Worm (Caenorhabditis elegans) whole organism, midembryonic: ENCODE results near the gene B0454.6.

ENCODE experiments used
- T22C8.4 ChIP-seq: fragments of 200-800 bp; sonication (Bioruptor generic); IDR thresholded peaks from 2 replicates; pipeline ENCODE4 v1.3.6; 2022; ENCODE audit warnings: missing genetic modification characterization, missing compliant biosample characterization
- cog-1 ChIP-seq: sonication (generic microtip); optimal IDR thresholded peaks from 2 replicates; lab custom pipeline; 2016; ENCODE audit warnings: missing genetic modification characterization, missing compliant biosample characterization
- flt-1 ChIP-seq: fragments of 200-800 bp; sonication (Bioruptor generic); IDR thresholded peaks from 2 replicates; pipeline ENCODE4 v1.3.6; 2022; ENCODE audit warnings: missing genetic modification characterization, missing compliant biosample characterization
- klf-2 ChIP-seq: fragments of 200-800 bp; sonication (Bioruptor generic); conservative IDR thresholded peaks from 2 replicates; pipeline ENCODE4 v1.3.6; 2022; ENCODE audit warnings: missing genetic modification reagents, missing genetic modification characterization, missing compliant biosample characterization
- med-1 ChIP-seq: sonication (generic microtip); optimal IDR thresholded peaks from 2 replicates; lab custom pipeline; 2017; ENCODE audit warnings: missing genetic modification characterization, mild to moderate bottlenecking, missing compliant biosample characterization, antibody characterized with exemption, missing genetic modification reagents; ENCODE audit not compliant: insufficient read depth
- ref-1 ChIP-seq: fragments of 200-800 bp; sonication (Bioruptor generic); conservative IDR thresholded peaks from 2 replicates; pipeline ENCODE4 v1.3.6; 2022; ENCODE audit warnings: missing genetic modification reagents, missing genetic modification characterization, missing compliant biosample characterization
- tab-1 ChIP-seq: fragments of 200-800 bp; sonication (Bioruptor generic); IDR thresholded peaks from 2 replicates; pipeline ENCODE4 v1.3.6; 2022; ENCODE audit warnings: missing genetic modification characterization, missing compliant biosample characterization
- ztf-23 ChIP-seq: fragments of 200-800 bp; sonication (Bioruptor generic); IDR thresholded peaks from 2 replicates; pipeline ENCODE4 v1.3.6; 2022; ENCODE audit warnings: missing genetic modification reagents, missing genetic modification characterization, missing compliant biosample characterization
- ztf-29 ChIP-seq: fragments of 200-800 bp; sonication (Bioruptor generic); IDR thresholded peaks from 2 replicates; pipeline ENCODE4 v1.3.6; 2022; ENCODE audit warnings: missing genetic modification reagents, missing genetic modification characterization, missing compliant biosample characterization

B0454.6 gene

DNA sequence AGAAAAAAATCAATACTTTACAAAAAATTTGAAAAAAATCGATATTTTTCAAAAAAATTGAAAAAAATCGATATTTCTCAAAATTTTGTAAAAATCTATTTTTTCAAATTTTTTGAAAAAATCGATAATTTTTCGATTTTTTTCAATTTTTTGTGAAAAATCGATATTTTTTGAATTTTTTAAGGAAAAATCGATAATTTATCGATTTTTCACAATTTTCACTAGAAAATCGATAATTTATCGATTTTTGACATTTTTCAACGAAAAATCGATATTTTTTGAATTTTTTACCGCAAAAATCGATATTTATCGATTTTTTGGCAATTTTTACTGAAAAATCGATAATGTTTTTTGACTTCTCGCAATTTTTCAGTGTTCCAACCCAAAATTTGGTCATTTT lies 30.8 kb downstream of the B0454.6 start:
- TF ChIP-seq T22C8.4 = peak; percentile 88
- TF ChIP-seq klf-2 (GFP tag; lab: Robert Waterston, UW) = no peak

- TF ChIP-seq T22C8.4 (peak; percentile 93), tab-1 (no peak), ztf-29 (GFP tag; lab: Robert Waterston, UW) (no peak)
Measured at ce11 chrII:3063984-3064383, 31.4 kb downstream of the B0454.6 start.

DNA sequence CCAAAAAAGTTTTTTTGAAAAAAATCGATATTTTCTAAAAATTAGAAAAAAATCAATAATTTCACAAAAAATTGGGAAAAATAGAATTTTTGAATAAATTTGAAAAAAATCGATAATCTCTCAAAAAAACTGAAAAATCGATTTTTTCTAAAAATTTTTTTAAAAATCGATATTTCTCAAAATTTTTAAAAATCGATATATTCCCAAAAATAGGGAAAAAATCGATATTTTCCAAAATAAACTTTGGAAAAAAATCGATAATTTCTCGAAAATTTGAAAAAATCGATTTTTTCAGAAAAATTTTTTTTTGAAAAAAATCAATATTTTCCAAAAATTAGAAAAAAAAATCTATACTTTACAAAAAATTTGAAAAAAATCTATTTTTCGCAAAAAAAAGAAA lies 32.1 kb downstream of the B0454.6 start:
- TF ChIP-seq tab-1 (no peak), ref-1 (GFP tag; lab: Robert Waterston, UW) (no peak), T22C8.4 (peak; percentile 75), ztf-29 (GFP tag; lab: Robert Waterston, UW) (no peak), med-1 (GFP tag; lab: Kevin White, UChicago) (no peak), ztf-23 (GFP tag; lab: Robert Waterston, UW) (no peak), cog-1 (tag; lab: Kevin White, UChicago) (no peak)

DNA sequence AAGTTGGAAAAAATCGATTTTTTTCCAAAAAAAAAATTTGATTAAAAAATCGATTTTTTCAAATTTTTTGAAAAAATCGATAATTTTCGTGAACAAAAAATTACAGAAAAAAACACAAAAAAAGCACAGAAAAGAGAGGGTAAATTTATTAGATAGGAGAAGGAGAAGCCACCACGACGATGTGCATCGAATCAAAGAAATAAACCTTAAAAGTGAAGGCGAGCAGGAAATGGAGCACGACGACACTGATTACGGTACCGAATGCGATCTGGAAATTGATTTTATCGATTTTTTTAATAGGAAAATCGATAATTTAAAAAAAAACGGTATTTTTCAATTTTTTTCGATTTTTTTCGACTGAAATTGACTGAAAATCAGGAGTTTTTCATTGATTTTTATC lies 32.5 kb downstream of the B0454.6 start:
- TF ChIP-seq klf-2 (GFP tag; lab: Robert Waterston, UW) = no peak
- TF ChIP-seq flt-1 = no peak
- no peak for TF ChIP-seq med-1 (GFP tag; lab: Kevin White, UChicago)
- no peak for TF ChIP-seq tab-1
- no peak for TF ChIP-seq ztf-23 (GFP tag; lab: Robert Waterston, UW)
- TF ChIP-seq ref-1 (GFP tag; lab: Robert Waterston, UW) = no peak
- TF ChIP-seq T22C8.4 = no peak

DNA sequence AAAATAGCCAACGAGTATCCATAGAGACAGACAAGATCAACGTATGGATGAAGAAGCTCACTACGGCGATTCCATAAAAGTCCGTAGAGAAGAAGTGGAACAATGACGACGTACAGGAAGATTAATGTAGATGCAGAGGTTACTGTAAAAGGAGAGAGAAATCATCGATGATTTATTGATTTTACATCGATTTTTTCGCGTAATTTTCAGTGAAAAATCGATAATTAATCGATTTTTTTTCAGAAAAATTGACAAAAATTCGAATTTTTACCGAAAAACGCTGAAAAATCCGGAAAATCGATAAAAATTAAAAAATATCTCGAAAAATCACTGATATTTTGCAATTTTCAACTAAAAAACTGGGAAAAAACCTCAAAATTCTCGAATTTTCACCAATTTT lies 33.8 kb downstream of the B0454.6 start:
- TF ChIP-seq ztf-23 (GFP tag; lab: Robert Waterston, UW) (no peak), med-1 (GFP tag; lab: Kevin White, UChicago) (no peak), tab-1 (no peak), cog-1 (tag; lab: Kevin White, UChicago) (no peak), flt-1 (no peak), T22C8.4 (0 out of 2 replicates have a peak, but pooled peaks have one; percentile 50), ztf-29 (GFP tag; lab: Robert Waterston, UW) (no peak)

ce11 chrII:3067447-3067846 lies 34.9 kb downstream of the B0454.6 start:
- TF ChIP-seq T22C8.4 = peak; percentile 67; the same call in 1 of the 2 replicates
- TF ChIP-seq tab-1 = no peak

DNA sequence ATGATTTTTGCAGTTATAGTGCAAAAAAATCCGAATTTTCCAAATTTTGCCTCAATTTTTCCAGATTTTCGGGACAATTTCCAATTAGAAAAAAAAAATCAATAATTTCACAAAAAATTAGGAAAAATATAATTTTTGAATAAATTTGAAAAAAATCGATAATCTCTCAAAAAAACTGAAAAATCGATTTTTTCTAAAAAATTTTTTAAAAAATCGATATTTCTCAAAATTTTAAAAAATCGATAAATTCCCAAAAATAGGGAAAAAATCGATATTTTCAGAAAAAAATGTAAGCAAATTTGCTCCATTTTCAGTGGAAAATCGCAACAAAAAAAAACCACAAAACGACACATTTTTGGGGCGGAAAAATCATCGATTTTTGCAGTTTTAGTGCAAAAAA lies 35.3 kb downstream of the B0454.6 start:
- TF ChIP-seq med-1 (GFP tag; lab: Kevin White, UChicago) (no peak), T22C8.4 (peak; percentile 89), ztf-29 (GFP tag; lab: Robert Waterston, UW) (no peak), ztf-23 (GFP tag; lab: Robert Waterston, UW) (no peak)

ce11 chrII:3068646-3069045 lies 36.1 kb downstream of the B0454.6 start:
- TF ChIP-seq ztf-23 (GFP tag; lab: Robert Waterston, UW) = no peak
- TF ChIP-seq T22C8.4 = peak; percentile 21; the same call in 1 of the 2 replicates
- TF ChIP-seq med-1 (GFP tag; lab: Kevin White, UChicago) = no peak
- no peak for TF ChIP-seq tab-1

- TF ChIP-seq T22C8.4 (peak; percentile 89), cog-1 (tag; lab: Kevin White, UChicago) (no peak)
Measured at ce11 chrII:3070182-3070581, 37.6 kb downstream of the B0454.6 start.

- no peak for TF ChIP-seq ztf-23 (GFP tag; lab: Robert Waterston, UW)
- TF ChIP-seq T22C8.4 = 0 out of 2 replicates have a peak, but pooled peaks have one; percentile 15
- TF ChIP-seq ztf-29 (GFP tag; lab: Robert Waterston, UW) = peak; percentile 13; the same call in 1 of the 2 replicates
Measured at ce11 chrII:3071012-3071749, 38.6 kb downstream of the B0454.6 start, which contains the start of gene Y25C1A.7. Gene Y25C1A.7, minus strand, starts transcription at chrII:3071062.

DNA sequence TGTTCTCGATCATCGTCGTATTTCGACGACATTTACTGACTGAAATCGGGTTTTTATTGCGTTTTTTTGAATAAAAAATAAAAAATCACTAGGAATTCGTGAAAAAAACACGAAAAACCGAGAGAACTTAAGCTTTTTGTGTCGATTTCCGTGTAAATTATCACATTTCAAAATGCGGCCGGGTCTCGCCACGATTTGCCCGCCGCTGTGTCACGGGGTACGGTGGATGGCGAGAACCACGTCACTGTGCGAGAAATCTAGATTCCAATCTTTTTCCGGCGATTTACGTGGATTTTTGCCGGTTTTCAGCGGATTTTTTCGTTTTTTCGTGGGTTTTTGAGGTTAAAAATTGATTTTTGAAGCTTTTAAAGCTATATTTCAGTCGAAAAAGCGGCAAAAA lies 44.3 kb downstream of the B0454.6 start, which contains the start of gene Y25C1A.8:
TSS of gene Y25C1A.8 (minus strand) at position 45 of the 400 bp plus-strand sequence.
- peak; percentile 64; the same call in 1 of the 2 replicates for TF ChIP-seq flt-1
- TF ChIP-seq ztf-23 (GFP tag; lab: Robert Waterston, UW) = peak; percentile 63
- peak; percentile 57 for TF ChIP-seq cog-1 (tag; lab: Kevin White, UChicago)
- no peak for TF ChIP-seq tab-1

DNA sequence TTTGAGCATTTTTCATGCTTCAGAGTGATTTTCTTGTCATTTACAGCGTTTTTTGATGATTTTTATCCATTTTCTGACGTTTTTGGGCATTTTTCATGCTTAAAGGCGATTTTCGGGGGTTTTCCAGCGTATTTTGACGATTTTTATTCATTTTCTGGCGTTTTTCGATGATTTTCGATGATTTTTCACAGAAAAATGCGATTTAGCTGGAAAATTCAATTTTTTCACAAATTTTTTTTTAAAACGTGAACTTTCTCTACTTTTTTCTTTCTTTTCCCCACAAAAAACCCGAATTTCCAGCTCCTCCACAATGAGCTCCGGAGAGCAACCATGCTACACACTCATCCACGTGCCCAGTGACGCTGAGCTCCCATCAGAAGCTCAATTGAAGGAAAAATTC lies 45.9 kb downstream of the B0454.6 start, which contains the start of gene copb-1:
TSS of gene copb-1 (plus strand) at position 301 of the 400 bp plus-strand sequence.
- TF ChIP-seq flt-1 (no peak), tab-1 (no peak), T22C8.4 (no peak), ztf-23 (GFP tag; lab: Robert Waterston, UW) (no peak), ztf-29 (GFP tag; lab: Robert Waterston, UW) (no peak), ref-1 (GFP tag; lab: Robert Waterston, UW) (no peak), cog-1 (tag; lab: Kevin White, UChicago) (no peak), med-1 (GFP tag; lab: Kevin White, UChicago) (no peak), klf-2 (GFP tag; lab: Robert Waterston, UW) (no peak)
